Fruit fly (Drosophila melanogaster) whole organism, embryonic: ENCODE data around the gene Gpdh1.

ENCODE experiments used
- ATbp ChIP-seq: fragments of 200-800 bp; sonication (Bioruptor generic); optimal IDR thresholded peaks from 2 replicates; lab custom pipeline; 2017; ENCODE audit warnings: missing biosample characterization, mild to moderate bottlenecking, missing genetic modification characterization, missing genetic modification reagents
- Atf-2 ChIP-seq: fragments of 200-800 bp; sonication (Bioruptor generic); optimal IDR thresholded peaks from 2 replicates; lab custom pipeline; 2016; ENCODE audit warnings: missing biosample characterization, missing genetic modification characterization
- Blimp-1 ChIP-seq: fragments of 200-800 bp; sonication (Bioruptor generic); optimal IDR thresholded peaks from 3 replicates; lab custom pipeline; 2018; ENCODE audit warnings: missing biosample characterization, missing genetic modification characterization, mild to moderate bottlenecking, moderate library complexity, missing genetic modification reagents
- BtbVII ChIP-seq: fragments of 200-800 bp; sonication (Bioruptor generic); optimal IDR thresholded peaks from 3 replicates; lab custom pipeline; 2017; ENCODE audit warnings: missing biosample characterization, mild to moderate bottlenecking, missing genetic modification characterization
- CG10462 ChIP-seq: fragments of 200-800 bp; sonication (Bioruptor generic); optimal IDR thresholded peaks from 2 replicates; lab custom pipeline; 2016; ENCODE audit warnings: missing biosample characterization, missing genetic modification characterization
- CG12942 ChIP-seq: fragments of 200-800 bp; sonication (Bioruptor generic); optimal IDR thresholded peaks from 3 replicates; lab custom pipeline; 2016; ENCODE audit warnings: missing biosample characterization, missing genetic modification characterization
- CG16863 ChIP-seq: fragments of 200-800 bp; sonication (Bioruptor generic); optimal IDR thresholded peaks from 3 replicates; lab custom pipeline; 2016; ENCODE audit warnings: missing biosample characterization, missing genetic modification characterization
- CG17361 ChIP-seq: fragments of 200-800 bp; sonication (Bioruptor generic); IDR thresholded peaks from 3 replicates; pipeline ENCODE4 v1.3.6; 2022; ENCODE audit warnings: missing biosample characterization, missing genetic modification characterization
- CG18262 ChIP-seq: fragments of 200-800 bp; optimal IDR thresholded peaks from 3 replicates; lab custom pipeline; 2019; ENCODE audit warnings: missing biosample characterization, mild to moderate bottlenecking, missing genetic modification characterization, moderate library complexity
- CG18476 ChIP-seq: fragments of 200-800 bp; sonication (Bioruptor generic); optimal IDR thresholded peaks from 2 replicates; lab custom pipeline; 2016; ENCODE audit warnings: missing biosample characterization, mild to moderate bottlenecking, missing genetic modification characterization
- CG2199 ChIP-seq: fragments of 200-800 bp; sonication (Bioruptor generic); IDR thresholded peaks from 3 replicates; pipeline ENCODE4 v1.3.6; 2022; ENCODE audit warnings: missing biosample characterization, missing genetic modification characterization
- CG30020 ChIP-seq: fragments of 200-800 bp; optimal IDR thresholded peaks from 2 replicates; lab custom pipeline; 2019; ENCODE audit warnings: missing biosample characterization, mild to moderate bottlenecking, missing genetic modification characterization, moderate library complexity
- CG33557 ChIP-seq: fragments of 200-800 bp; sonication (Bioruptor generic); optimal IDR thresholded peaks from 2 replicates; lab custom pipeline; 2019; ENCODE audit warnings: missing biosample characterization, mild to moderate bottlenecking, missing genetic modification characterization, moderate library complexity
- CG3847 ChIP-seq: fragments of 200-800 bp; sonication (Bioruptor generic); IDR thresholded peaks from 2 replicates; pipeline ENCODE4 v1.3.6; 2022; ENCODE audit warnings: missing biosample characterization, missing genetic modification characterization
- CG43689 ChIP-seq: fragments of 200-800 bp; sonication (Bioruptor generic); IDR thresholded peaks from 2 replicates; pipeline ENCODE4 v1.3.6; 2022; ENCODE audit warnings: missing biosample characterization, missing genetic modification characterization
- CG7745 ChIP-seq: fragments of 200-800 bp; sonication (Bioruptor generic); optimal IDR thresholded peaks from 2 replicates; lab custom pipeline; 2018; ENCODE audit warnings: missing biosample characterization, mild to moderate bottlenecking, missing genetic modification characterization, moderate library complexity
- CG8944 ChIP-seq: fragments of 200-800 bp; sonication (Bioruptor generic); optimal IDR thresholded peaks from 3 replicates; lab custom pipeline; 2016; ENCODE audit warnings: missing biosample characterization, missing genetic modification characterization
- Chrac-16 ChIP-seq: fragments of 200-800 bp; sonication (Bioruptor generic); optimal IDR thresholded peaks from 3 replicates; lab custom pipeline; 2016; ENCODE audit warnings: missing biosample characterization, missing genetic modification characterization
- D ChIP-seq, 2 experiments: fragments of 200-800 bp in 1 of 2; fragments of >200 bp in 1 of 2; sonication (Bioruptor generic) in 1 of 2; optimal IDR thresholded peaks; 2 replicates in 1 of 2; 3 replicates in 1 of 2; lab custom pipeline; 2017; ENCODE audit warnings: mild to moderate bottlenecking in 1 of 2, missing biosample characterization in 1 of 2, missing genetic modification characterization in 1 of 2, missing genetic modification reagents in 1 of 2
- Dbx ChIP-seq: fragments of 200-800 bp; sonication (Bioruptor generic); IDR thresholded peaks from 3 replicates; pipeline ENCODE4 v1.3.6; 2022; ENCODE audit warnings: missing biosample characterization, missing genetic modification characterization
- Deaf1 ChIP-seq: fragments of 200-800 bp; optimal IDR thresholded peaks from 3 replicates; lab custom pipeline; 2019; ENCODE audit warnings: missing biosample characterization, mild to moderate bottlenecking, missing genetic modification characterization, moderate library complexity
- Dfd ChIP-seq, 2 experiments: fragments of >200 bp; optimal IDR thresholded peaks; 2 replicates each; lab custom pipeline; 2017; ENCODE audit warnings: missing biosample characterization in 2 of 2, missing genetic modification characterization in 2 of 2
- Fer3 ChIP-seq: fragments of 200-800 bp; sonication (Bioruptor generic); optimal IDR thresholded peaks from 2 replicates; lab custom pipeline; 2018; ENCODE audit warnings: missing biosample characterization, mild to moderate bottlenecking, missing genetic modification characterization, moderate library complexity
- GATAe ChIP-seq: fragments of 200-800 bp; sonication (Bioruptor generic); conservative IDR thresholded peaks from 2 replicates; pipeline ENCODE4 v1.3.6; 2022; ENCODE audit warnings: missing biosample characterization, missing genetic modification characterization
- HHEX ChIP-seq: fragments of 200-800 bp; sonication (Bioruptor generic); optimal IDR thresholded peaks from 3 replicates; lab custom pipeline; 2017; ENCODE audit warnings: missing biosample characterization, mild to moderate bottlenecking, missing genetic modification characterization, missing genetic modification reagents
- Hey ChIP-seq: fragments of 200-800 bp; sonication (Bioruptor generic); optimal IDR thresholded peaks from 3 replicates; lab custom pipeline; 2018; ENCODE audit warnings: missing biosample characterization, mild to moderate bottlenecking, missing genetic modification characterization
- HmgZ ChIP-seq: fragments of 200-800 bp; sonication (Bioruptor generic); optimal IDR thresholded peaks from 2 replicates; lab custom pipeline; 2018; ENCODE audit warnings: missing biosample characterization, mild to moderate bottlenecking, missing genetic modification characterization
- Nf-YB ChIP-seq: fragments of 200-800 bp; sonication (Bioruptor generic); optimal IDR thresholded peaks from 3 replicates; lab custom pipeline; 2019; ENCODE audit warnings: missing biosample characterization, mild to moderate bottlenecking, missing genetic modification characterization, moderate library complexity
- Taf1 ChIP-seq: fragments of 200-800 bp; sonication (Bioruptor generic); IDR thresholded peaks from 2 replicates; pipeline ENCODE4 v1.3.6; 2022; ENCODE audit warnings: missing biosample characterization, missing genetic modification characterization
- Xbp1 ChIP-seq: fragments of 200-800 bp; sonication (Bioruptor generic); optimal IDR thresholded peaks from 3 replicates; lab custom pipeline; 2016; ENCODE audit warnings: missing biosample characterization, mild to moderate bottlenecking, missing genetic modification characterization
- Xrp1 ChIP-seq: fragments of 200-800 bp; sonication (Bioruptor generic); IDR thresholded peaks from 2 replicates; pipeline ENCODE4 v1.3.6; 2022; ENCODE audit warnings: missing biosample characterization, missing genetic modification characterization
- cas ChIP-seq: fragments of 200-800 bp; sonication (Bioruptor generic); IDR thresholded peaks from 2 replicates; pipeline ENCODE4 v1.3.6; 2022; ENCODE audit warnings: missing biosample characterization, missing genetic modification characterization
- crol ChIP-seq: fragments of 200-800 bp; sonication (Bioruptor generic); IDR thresholded peaks from 2 replicates; pipeline ENCODE4 v1.3.6; 2022; ENCODE audit warnings: missing biosample characterization, missing genetic modification characterization
- dan ChIP-seq: fragments of 200-800 bp; sonication (Bioruptor generic); IDR thresholded peaks from 2 replicates; pipeline ENCODE4 v1.3.6; 2022; ENCODE audit warnings: missing biosample characterization, missing genetic modification characterization
- dm ChIP-seq: fragments of 200-800 bp; sonication (Bioruptor generic); optimal IDR thresholded peaks from 3 replicates; lab custom pipeline; 2016; ENCODE audit warnings: missing biosample characterization, missing genetic modification characterization
- dmrt99B ChIP-seq: fragments of 200-800 bp; sonication (Bioruptor generic); optimal IDR thresholded peaks from 2 replicates; lab custom pipeline; 2018; ENCODE audit warnings: missing biosample characterization, mild to moderate bottlenecking, missing genetic modification characterization, moderate library complexity
- dysf ChIP-seq: fragments of 200-800 bp; sonication (Bioruptor generic); IDR thresholded peaks from 3 replicates; pipeline ENCODE4 v1.3.6; 2022; ENCODE audit warnings: missing biosample characterization, missing genetic modification characterization
- hb ChIP-seq: fragments of 200-800 bp; sonication (Bioruptor generic); IDR thresholded peaks from 3 replicates; pipeline ENCODE4 v1.3.6; 2022; ENCODE audit warnings: missing biosample characterization, missing genetic modification characterization; ENCODE audit not compliant: partially characterized antibody
- lmd ChIP-seq: fragments of 200-800 bp; sonication (Bioruptor generic); IDR thresholded peaks from 2 replicates; pipeline ENCODE4 v1.3.6; 2022; ENCODE audit warnings: missing biosample characterization, missing genetic modification characterization
- nau ChIP-seq: fragments of 200-800 bp; sonication (Bioruptor generic); optimal IDR thresholded peaks from 3 replicates; lab custom pipeline; 2017; ENCODE audit warnings: missing biosample characterization, mild to moderate bottlenecking, missing genetic modification characterization, missing genetic modification reagents
- pb ChIP-seq: fragments of 200-800 bp; sonication (Bioruptor generic); optimal IDR thresholded peaks from 3 replicates; lab custom pipeline; 2016; ENCODE audit warnings: missing biosample characterization, missing genetic modification characterization
- pnt ChIP-seq: fragments of 200-800 bp; sonication (Bioruptor generic); optimal IDR thresholded peaks from 3 replicates; lab custom pipeline; 2016; ENCODE audit warnings: missing biosample characterization, missing genetic modification characterization
- psq ChIP-seq: fragments of 200-800 bp; sonication (Bioruptor generic); optimal IDR thresholded peaks from 2 replicates; lab custom pipeline; 2017; ENCODE audit warnings: missing biosample characterization, missing genetic modification characterization
- repo ChIP-seq: fragments of 200-800 bp; sonication (Bioruptor generic); optimal IDR thresholded peaks from 2 replicates; lab custom pipeline; 2016; ENCODE audit warnings: missing biosample characterization, missing genetic modification characterization
- row ChIP-seq: fragments of 200-800 bp; sonication (Bioruptor generic); IDR thresholded peaks from 3 replicates; pipeline ENCODE4 v1.3.6; 2022; ENCODE audit warnings: missing biosample characterization, missing genetic modification characterization
- schlank ChIP-seq: fragments of 200-800 bp; sonication (Bioruptor generic); optimal IDR thresholded peaks from 2 replicates; lab custom pipeline; 2018; ENCODE audit warnings: missing biosample characterization, mild to moderate bottlenecking, missing genetic modification characterization
- sd ChIP-seq: fragments of 200-800 bp; sonication (Bioruptor generic); optimal IDR thresholded peaks from 3 replicates; lab custom pipeline; 2018; ENCODE audit warnings: missing biosample characterization, mild to moderate bottlenecking, missing genetic modification characterization, moderate library complexity
- zen ChIP-seq: fragments of 200-800 bp; sonication (Bioruptor generic); optimal IDR thresholded peaks from 3 replicates; lab custom pipeline; 2018; ENCODE audit warnings: missing biosample characterization, mild to moderate bottlenecking, missing genetic modification characterization, moderate library complexity

Gene Gpdh1

DNA sequence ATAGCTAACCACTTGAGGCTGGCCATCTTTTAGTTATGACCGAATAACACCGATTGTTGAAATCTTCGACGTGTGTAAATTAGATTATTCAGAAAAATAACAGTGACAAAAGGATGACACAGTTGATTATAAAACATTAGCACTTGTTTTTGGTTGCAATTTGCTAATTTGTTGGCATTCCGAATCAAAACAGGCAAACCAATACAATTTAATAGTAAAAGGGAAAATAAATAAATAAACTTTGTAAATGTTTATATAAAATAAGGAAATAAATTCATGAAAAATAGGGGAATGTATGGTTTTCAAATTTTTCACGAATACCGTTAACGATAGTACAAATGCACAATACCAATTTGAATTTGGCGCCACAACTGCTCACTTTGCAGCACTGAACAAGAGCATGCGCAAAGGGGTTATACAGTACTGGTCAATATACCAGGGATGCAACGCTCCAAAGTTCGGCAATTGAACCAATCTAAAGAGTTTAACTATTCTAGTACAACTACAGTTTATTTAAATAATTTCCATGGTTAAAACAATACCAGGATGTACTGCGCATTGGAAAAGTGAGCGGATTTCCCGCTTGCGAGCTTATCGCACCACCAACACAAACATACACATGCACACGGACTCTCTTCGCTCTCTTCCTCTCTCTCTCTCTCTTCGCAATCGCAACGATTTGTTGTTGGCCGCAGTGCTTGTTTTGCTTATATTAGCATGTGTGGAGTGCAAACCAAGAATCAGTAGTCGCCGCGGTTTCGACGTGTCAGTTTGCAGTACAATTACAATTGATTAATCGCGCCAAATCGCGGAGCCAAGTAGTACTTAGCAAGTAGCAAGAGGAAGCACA lies at the start of gene Gpdh1, which contains the start of gene Sfp26Ad (continued):
- TF ChIP-seq Dfd (GFP tag; optimal IDR thresholded peaks at IDR 0.05; lab: Kevin White, UChicago) = no peak
- TF ChIP-seq Xrp1 = peak; percentile 74
- TF ChIP-seq nau (GFP tag; lab: Kevin White, UChicago) = peak; percentile 68
- TF ChIP-seq Xbp1 (GFP tag; lab: Kevin White, UChicago) = peak; percentile 86
- peak; percentile 65 for TF ChIP-seq Blimp-1
- TF ChIP-seq CG8944 (GFP tag; lab: Kevin White, UChicago) = peak; percentile 61
- TF ChIP-seq CG3847 (GFP tag; lab: Robert Waterston, UW) = peak; percentile 93
- TF ChIP-seq D (optimal IDR thresholded peaks at IDR 0.05; lab: Kevin White, UChicago) = no peak
- TF ChIP-seq D (GFP tag; optimal IDR thresholded peaks at IDR 0.05; lab: Kevin White, UChicago) = peak; percentile 47
- peak; percentile 42 for TF ChIP-seq Deaf1 (tag; lab: Kevin White, UChicago)
- TF ChIP-seq Atf-2 (GFP tag; lab: Kevin White, UChicago) = peak; percentile 34
- peak; percentile 61 for TF ChIP-seq BtbVII (GFP tag; lab: Kevin White, UChicago)
- TF ChIP-seq repo (GFP tag; lab: Kevin White, UChicago) = peak; percentile 72
- peak; percentile 50 for TF ChIP-seq pnt (GFP tag; lab: Kevin White, UChicago)
- TF ChIP-seq CG30020 = peak; percentile 47
- TF ChIP-seq Taf1 (GFP tag; lab: Robert Waterston, UW) = 0 out of 2 replicates have a peak, but pooled peaks have one; percentile 7
- TF ChIP-seq dmrt99B (tag; lab: Kevin White, UChicago) = peak; percentile 55
- TF ChIP-seq CG18262 = peak; percentile 63
- TF ChIP-seq lmd = peak; percentile 67; the same call in 1 of the 2 replicates
- peak; percentile 55 for TF ChIP-seq pb (GFP tag; lab: Kevin White, UChicago)
- TF ChIP-seq hb (GFP tag; lab: Robert Waterston, UW) = no peak
- TF ChIP-seq CG10462 = peak; percentile 49
- TF ChIP-seq ATbp (GFP tag; lab: Kevin White, UChicago) = peak; percentile 37
- no peak for TF ChIP-seq dan (GFP tag; lab: Robert Waterston, UW)
- peak; percentile 25 for TF ChIP-seq zen (tag; lab: Kevin White, UChicago)
- peak; percentile 61 for TF ChIP-seq Fer3
- TF ChIP-seq Dbx (GFP tag; lab: Robert Waterston, UW) = peak; percentile 80
- TF ChIP-seq CG18476 (GFP tag; lab: Kevin White, UChicago) = peak; percentile 41
- TF ChIP-seq CG12942 (GFP tag; lab: Kevin White, UChicago) = peak; percentile 71
- peak; percentile 59 for TF ChIP-seq HHEX (GFP tag; lab: Kevin White, UChicago)
- no peak for TF ChIP-seq sd (tag; lab: Kevin White, UChicago)
- TF ChIP-seq CG43689 (GFP tag; lab: Robert Waterston, UW) = no peak
- TF ChIP-seq crol (GFP tag; lab: Robert Waterston, UW) = no peak
- peak; percentile 46 for TF ChIP-seq CG16863 (GFP tag; lab: Kevin White, UChicago)
- TF ChIP-seq HmgZ = peak; percentile 80
- no peak for TF ChIP-seq dm (GFP tag; lab: Kevin White, UChicago)
- TF ChIP-seq cas (GFP tag; lab: Robert Waterston, UW) = 0 out of 2 replicates have a peak, but pooled peaks have one; percentile 14
- no peak for TF ChIP-seq schlank
- peak; percentile 77 for TF ChIP-seq row
- peak; percentile 74; the same call in 2 of the 3 replicates for TF ChIP-seq CG17361 (GFP tag; lab: Robert Waterston, UW)
- TF ChIP-seq CG2199 (GFP tag; lab: Robert Waterston, UW) = peak; percentile 72; the same call in 2 of the 3 replicates
- TF ChIP-seq Nf-YB (GFP tag; lab: Kevin White, UChicago) = peak; percentile 61
- peak; percentile 45 for TF ChIP-seq CG33557 (GFP tag; lab: Kevin White, UChicago)
- peak; percentile 76 for TF ChIP-seq Chrac-16 (GFP tag; lab: Kevin White, UChicago)
- TF ChIP-seq psq (GFP tag; lab: Kevin White, UChicago) = peak; percentile 61
- TF ChIP-seq CG7745 (tag; lab: Kevin White, UChicago) = peak; percentile 8
- no peak for TF ChIP-seq Hey
- peak; percentile 67; the same call in 2 of the 3 replicates for TF ChIP-seq dysf (GFP tag; lab: Robert Waterston, UW)
- TF ChIP-seq GATAe (GFP tag; lab: Robert Waterston, UW) = no peak
